Worm (Caenorhabditis elegans) whole organism, L2 larva: Measurements from ENCODE around the gene fbxc-45.

Experiments used
- R02D3.7 ChIP-seq: fragments of 150-350 bp; optimal IDR thresholded peaks from 2 replicates; lab custom pipeline; 2014; ENCODE audit warnings: missing biosample characterization, missing genetic modification characterization
- ZK546.5 ChIP-seq: sonication (generic microtip); optimal IDR thresholded peaks from 2 replicates; lab custom pipeline; 2017; ENCODE audit warnings: missing biosample characterization, missing genetic modification characterization
- aly-2 ChIP-seq: fragments of 150-350 bp; optimal IDR thresholded peaks from 2 replicates; lab custom pipeline; 2014; ENCODE audit warnings: missing biosample characterization, missing genetic modification characterization
- ama-1 ChIP-seq: fragments of 150-350 bp; optimal IDR thresholded peaks from 2 replicates; lab custom pipeline; 2018; ENCODE audit warnings: inconsistent platforms
- ceh-82 ChIP-seq: fragments of 150-350 bp; optimal IDR thresholded peaks from 2 replicates; lab custom pipeline; 2014; ENCODE audit warnings: missing biosample characterization, missing genetic modification characterization
- elt-1 ChIP-seq: fragments of 150-350 bp; optimal IDR thresholded peaks from 2 replicates; lab custom pipeline; 2014; ENCODE audit warnings: missing biosample characterization, missing genetic modification characterization
- lin-39 ChIP-seq: fragments of 150-350 bp; optimal IDR thresholded peaks from 2 replicates; lab custom pipeline; 2014; ENCODE audit warnings: missing biosample characterization, missing genetic modification reagents, missing genetic modification characterization
- nhr-10 ChIP-seq: sonication (generic microtip); optimal IDR thresholded peaks from 2 replicates; lab custom pipeline; 2017; ENCODE audit warnings: missing biosample characterization, missing genetic modification characterization
- nhr-11 ChIP-seq: fragments of 150-350 bp; optimal IDR thresholded peaks from 2 replicates; lab custom pipeline; 2014; ENCODE audit warnings: missing biosample characterization, missing genetic modification characterization
- nhr-25 ChIP-seq: fragments of 150-350 bp; sonication (generic microtip); optimal IDR thresholded peaks from 3 replicates; lab custom pipeline; 2014; ENCODE audit warnings: missing biosample characterization, missing genetic modification characterization
- sem-4 ChIP-seq: fragments of 150-350 bp; optimal IDR thresholded peaks from 2 replicates; lab custom pipeline; 2014; ENCODE audit warnings: missing biosample characterization, missing genetic modification reagents, missing genetic modification characterization
- zag-1 ChIP-seq: fragments of 150-350 bp; optimal IDR thresholded peaks from 2 replicates; lab custom pipeline; 2014; ENCODE audit warnings: missing biosample characterization, missing genetic modification characterization

DNA sequence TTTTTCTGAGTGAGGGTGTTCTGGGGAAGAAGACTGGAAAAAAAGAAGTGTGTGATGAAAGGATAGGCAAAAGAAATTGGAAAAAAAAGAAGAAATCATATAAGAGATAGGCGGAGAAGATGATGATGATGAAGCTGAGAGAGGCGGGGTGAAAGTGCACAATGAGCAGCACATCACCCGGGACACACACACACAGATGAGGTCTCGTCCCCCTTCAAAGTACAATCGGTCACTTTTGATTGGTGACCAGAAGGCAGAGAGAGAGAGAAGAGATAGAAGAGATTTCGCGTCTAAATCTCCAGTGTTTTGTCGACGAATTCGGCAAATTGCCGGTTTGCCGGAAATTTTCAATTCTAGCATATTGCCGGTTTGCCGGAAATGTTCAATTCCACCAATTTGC lies 36.8 kb downstream of the fbxc-45 start:
- TF ChIP-seq nhr-11 (tag; lab: Kevin White, UChicago) (no peak), ZK546.5 (tag; lab: Kevin White, UChicago) (no peak), ama-1 (lab: Kevin White, UChicago) (no peak), aly-2 (tag; lab: Kevin White, UChicago) (no peak), nhr-10 (tag; lab: Kevin White, UChicago) (no peak), nhr-25 (tag; lab: Kevin White, UChicago) (no peak), zag-1 (tag; lab: Kevin White, UChicago) (no peak), R02D3.7 (tag; lab: Kevin White, UChicago) (no peak), sem-4 (tag; lab: Kevin White, UChicago) (no peak), elt-1 (tag; lab: Kevin White, UChicago) (no peak), ceh-82 (tag; lab: Kevin White, UChicago) (no peak), lin-39 (tag; lab: Kevin White, UChicago) (no peak)
